Fruit fly (Drosophila melanogaster): Measurements from ENCODE around the gene bc10.
A peak's percentile ranks its signal among the peaks of the same experiment; 100 is the strongest.

Gene bc10

dm6 chr3L:5583295-5583707 is 18.3 kb downstream of the bc10 start (continued):
- TF ChIP-seq ssp (GFP tag; IDR thresholded peaks at IDR 0.05) = peak; percentile 92
- TF ChIP-seq CG18599 (GFP tag; optimal IDR thresholded peaks at IDR 0.05) = peak; percentile 85
- peak; percentile 91 for TF ChIP-seq CG13287 (GFP tag; IDR thresholded peaks at IDR 0.05; ENCODE audit: partially characterized antibody)
- no peak for TF ChIP-seq CG8359 (GFP tag; optimal IDR thresholded peaks at IDR 0.05; ENCODE audit: borderline replicate concordance)
- TF ChIP-seq CG4360 (GFP tag; IDR thresholded peaks at IDR 0.05) = no peak
- peak; percentile 88 for TF ChIP-seq B-H1 (GFP tag; IDR thresholded peaks at IDR 0.05)
- no peak for TF ChIP-seq CG6683 (GFP tag; optimal IDR thresholded peaks at IDR 0.05)
- TF ChIP-seq CG10543 (GFP tag; optimal IDR thresholded peaks at IDR 0.05) = no peak
- peak; percentile 90 for TF ChIP-seq CG11093 (GFP tag; IDR thresholded peaks at IDR 0.05)
- TF ChIP-seq psq (GFP tag; optimal IDR thresholded peaks at IDR 0.05) = peak; percentile 52
- TF ChIP-seq CG1647 (GFP tag; optimal IDR thresholded peaks at IDR 0.05) = peak; percentile 85
- TF ChIP-seq Bgb (GFP tag; IDR thresholded peaks at IDR 0.05; ENCODE audit: partially characterized antibody) = peak; percentile 83
- TF ChIP-seq disco-r (GFP tag; optimal IDR thresholded peaks at IDR 0.05) = peak; percentile 73
- TF ChIP-seq row (GFP tag; IDR thresholded peaks at IDR 0.05) = peak; percentile 95
- peak; percentile 87 for TF ChIP-seq vfl (GFP tag; optimal IDR thresholded peaks at IDR 0.05)
- peak; percentile 86 for TF ChIP-seq CG13123 (GFP tag; optimal IDR thresholded peaks at IDR 0.05)
- TF ChIP-seq zfh2 (GFP tag; optimal IDR thresholded peaks at IDR 0.05) = peak; percentile 93
- TF ChIP-seq CG8089 (GFP tag; optimal IDR thresholded peaks at IDR 0.05) = peak; percentile 64
- peak; percentile 79 for TF ChIP-seq Meics (GFP tag; optimal IDR thresholded peaks at IDR 0.05)
- 0 out of 4 replicates have a peak, but pooled peaks have one; percentile 17 for TF ChIP-seq chinmo (GFP tag; IDR thresholded peaks at IDR 0.05; ENCODE audit: partially characterized antibody)
- peak; percentile 70 for TF ChIP-seq Gsc (GFP tag; IDR thresholded peaks at IDR 0.05)
- TF ChIP-seq kay (GFP tag; optimal IDR thresholded peaks at IDR 0.05) = peak; percentile 68
- TF ChIP-seq CG6254 (GFP tag; optimal IDR thresholded peaks at IDR 0.05) = peak; percentile 18
- TF ChIP-seq CG34376 (GFP tag; optimal IDR thresholded peaks at IDR 0.05) = peak; percentile 25
- TF ChIP-seq CG31365 (tag; optimal IDR thresholded peaks at IDR 0.05) = no peak
- peak; percentile 75 for TF ChIP-seq CG18619 (GFP tag; optimal IDR thresholded peaks at IDR 0.05)
- TF ChIP-seq CG7357 (GFP tag; IDR thresholded peaks at IDR 0.05) = peak; percentile 95
- TF ChIP-seq CG17328 (GFP tag; IDR thresholded peaks at IDR 0.05) = peak; percentile 80
- TF ChIP-seq CG11398 (GFP tag; optimal IDR thresholded peaks at IDR 0.05) = peak; percentile 51
- peak; percentile 93 for TF ChIP-seq Hsf (GFP tag; optimal IDR thresholded peaks at IDR 0.05)
- peak; percentile 85 for TF ChIP-seq CG9797 (GFP tag; optimal IDR thresholded peaks at IDR 0.05)
- peak; percentile 62 for TF ChIP-seq CG10462 (GFP tag; optimal IDR thresholded peaks at IDR 0.05)
- peak; percentile 82 for TF ChIP-seq dm (GFP tag; optimal IDR thresholded peaks at IDR 0.05)
- TF ChIP-seq vnd (GFP tag; IDR thresholded peaks at IDR 0.05; ENCODE audit: partially characterized antibody) = peak; percentile 77
- no peak for TF ChIP-seq D (optimal IDR thresholded peaks at IDR 0.05)
- TF ChIP-seq D (GFP tag; optimal IDR thresholded peaks at IDR 0.05) = peak; percentile 27
- peak; percentile 62 for TF ChIP-seq CG9437 (GFP tag; optimal IDR thresholded peaks at IDR 0.05)
- peak; percentile 90 for TF ChIP-seq CG10366 (GFP tag; IDR thresholded peaks at IDR 0.05)
- TF ChIP-seq tna (GFP tag; IDR thresholded peaks at IDR 0.05; ENCODE audit: partially characterized antibody) = no peak; the same call in 1 of the 2 replicates
- TF ChIP-seq z (GFP tag; IDR thresholded peaks at IDR 0.05) = no peak
- TF ChIP-seq CG16779 (GFP tag; IDR thresholded peaks at IDR 0.05) = peak; percentile 59; the same call in 1 of the 2 replicates
- peak; percentile 90 for TF ChIP-seq pum (GFP tag; optimal IDR thresholded peaks at IDR 0.05)
- TF ChIP-seq CG4424 (GFP tag; optimal IDR thresholded peaks at IDR 0.05) = peak; percentile 82
- TF ChIP-seq ken (GFP tag; IDR thresholded peaks at IDR 0.05) = peak; percentile 93
- TF ChIP-seq CG8388 (GFP tag; optimal IDR thresholded peaks at IDR 0.05) = no peak
- peak; percentile 89 for TF ChIP-seq Xrp1 (GFP tag; IDR thresholded peaks at IDR 0.05)
- peak; percentile 37 for TF ChIP-seq Jarid2 (GFP tag; optimal IDR thresholded peaks at IDR 0.05)
- TF ChIP-seq fru (optimal IDR thresholded peaks at IDR 0.05) = no peak
- peak; percentile 93 for TF ChIP-seq Ets97D (GFP tag; optimal IDR thresholded peaks at IDR 0.05)
- TF ChIP-seq Oli (tag; optimal IDR thresholded peaks at IDR 0.05) = peak; percentile 67
- TF ChIP-seq Adf1 (GFP tag; IDR thresholded peaks at IDR 0.05) = peak; percentile 42; the same call in 1 of the 2 replicates
